Worm (Caenorhabditis elegans) whole organism, L4/young adult: ENCODE data around the gene Y45F10C.4.
"Not testable (repeated sequence)": the region's sequence is repeated elsewhere in the genome, so short reads cannot be mapped to it uniquely, and the experiment has no call there.

ENCODE experiments used
- W03F9.2 ChIP-seq: fragments of 150-350 bp; optimal IDR thresholded peaks from 2 replicates; lab custom pipeline; 2014; ENCODE audit warnings: missing biosample characterization, missing genetic modification characterization
- dao-5 ChIP-seq: sonication (generic microtip); optimal IDR thresholded peaks from 2 replicates; lab custom pipeline; 2016; ENCODE audit warnings: missing genotype, missing genetic modification characterization, moderate library complexity, missing compliant biosample characterization
- him-1 ChIP-seq: sonication (generic microtip); optimal IDR thresholded peaks from 2 replicates; lab custom pipeline; 2016; ENCODE audit warnings: missing genotype, missing genetic modification reagents, missing genetic modification characterization, missing compliant biosample characterization

The Y45F10C.4 gene

DNA sequence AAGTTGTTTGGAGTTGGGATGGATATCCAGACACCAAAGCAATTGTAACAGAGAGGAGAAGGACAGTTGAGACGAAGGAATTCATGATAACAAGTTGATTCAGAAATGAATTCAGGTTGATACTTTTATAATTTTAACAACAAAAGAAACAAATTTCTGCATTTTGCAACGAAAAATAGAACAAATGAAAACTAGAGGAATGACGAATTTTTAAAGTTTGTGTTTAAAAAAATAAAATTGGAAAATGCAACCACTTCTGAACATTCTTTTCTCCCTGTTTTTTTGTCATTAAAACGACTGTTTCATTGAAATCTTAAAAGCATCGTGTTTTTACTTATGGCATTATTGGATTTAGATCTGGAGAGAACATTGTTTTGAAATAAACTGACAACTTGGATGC, 12.6 kb downstream of the Y45F10C.4 start, which contains the start of gene C08F11.12:
C08F11.12 (minus strand) TSS at position 101 of the 400 bp plus-strand sequence.
- not testable (repeated sequence) for TF ChIP-seq W03F9.2, dao-5, him-1 (tag; lab: Kevin White, UChicago)

DNA sequence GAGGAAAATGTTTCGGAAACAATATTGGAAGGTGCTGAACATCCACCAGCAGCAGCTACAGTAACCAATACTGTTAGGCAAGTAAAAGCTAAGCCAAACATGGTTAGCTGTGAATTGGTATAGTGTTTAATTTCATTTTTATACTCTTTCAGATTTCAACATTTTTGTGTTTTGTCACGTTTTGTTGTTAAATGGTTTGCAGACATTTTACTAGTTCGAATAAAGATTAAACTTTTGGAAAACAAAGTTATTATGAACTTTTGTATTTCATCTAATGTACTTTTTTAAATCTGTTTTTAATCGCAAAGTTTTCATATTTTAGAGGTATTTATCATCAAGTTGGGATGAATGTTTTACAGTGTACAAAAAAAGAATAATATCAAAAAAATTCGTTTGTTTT, 13.8 kb downstream of the Y45F10C.4 start, which contains the start of gene C08F11.17:
C08F11.17 (minus strand) TSS at position 101 of the 400 bp plus-strand sequence.
- TF ChIP-seq him-1 (tag; lab: Kevin White, UChicago) (no peak), W03F9.2 (tag; lab: Kevin White, UChicago) (no peak), dao-5 (tag; lab: Kevin White, UChicago) (no peak)

DNA sequence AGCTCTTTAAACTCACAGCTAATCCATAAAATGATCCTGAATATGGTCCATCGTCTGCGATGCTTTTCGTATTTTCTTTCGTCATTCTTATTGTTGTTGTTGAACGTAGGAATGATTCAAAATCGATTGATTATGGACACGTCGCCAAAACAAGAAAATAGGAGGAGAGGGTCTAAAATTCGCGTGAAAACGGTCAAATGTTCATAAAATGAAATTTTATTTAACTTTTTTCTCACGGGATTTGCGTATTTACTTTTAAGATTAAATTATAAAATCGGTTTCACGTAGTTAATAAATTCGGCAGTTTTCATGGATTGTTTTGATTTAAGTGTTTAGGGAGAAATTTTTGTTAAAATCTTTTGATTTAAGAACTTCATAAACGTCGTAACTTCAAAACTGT, 14.9 kb downstream of the Y45F10C.4 start, which contains the start of gene C08F11.10:
C08F11.10 (minus strand) TSS at position 101 of the 400 bp plus-strand sequence.
- TF ChIP-seq him-1 (tag; lab: Kevin White, UChicago) (no peak), W03F9.2 (tag; lab: Kevin White, UChicago) (no peak), dao-5 (tag; lab: Kevin White, UChicago) (no peak)

DNA sequence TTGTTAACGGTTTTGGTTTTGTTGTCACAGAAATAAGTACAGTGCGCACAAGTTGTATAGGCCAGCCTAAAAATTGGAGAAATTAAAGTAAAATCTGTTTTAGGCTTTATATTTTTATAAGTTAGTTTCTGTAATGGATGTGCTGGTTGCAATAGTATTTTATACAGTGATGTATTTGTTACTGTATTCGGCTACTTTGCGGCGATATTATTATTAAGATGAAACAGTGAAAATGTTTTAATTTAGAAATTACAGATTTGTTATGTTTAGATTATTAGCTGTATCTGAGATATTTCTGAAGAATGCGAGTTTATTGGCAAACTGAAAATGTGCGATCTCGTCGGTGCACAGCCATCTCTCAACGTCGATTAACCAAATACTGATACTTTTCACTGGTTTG, 16.4 kb downstream of the Y45F10C.4 start, which contains the start of gene ule-4:
ule-4 (minus strand) TSS at position 101 of the 400 bp plus-strand sequence.
- TF ChIP-seq dao-5 (tag; lab: Kevin White, UChicago), result no peak
- no peak for TF ChIP-seq him-1 (tag; lab: Kevin White, UChicago)
- TF ChIP-seq W03F9.2 (tag; lab: Kevin White, UChicago), result no peak

DNA sequence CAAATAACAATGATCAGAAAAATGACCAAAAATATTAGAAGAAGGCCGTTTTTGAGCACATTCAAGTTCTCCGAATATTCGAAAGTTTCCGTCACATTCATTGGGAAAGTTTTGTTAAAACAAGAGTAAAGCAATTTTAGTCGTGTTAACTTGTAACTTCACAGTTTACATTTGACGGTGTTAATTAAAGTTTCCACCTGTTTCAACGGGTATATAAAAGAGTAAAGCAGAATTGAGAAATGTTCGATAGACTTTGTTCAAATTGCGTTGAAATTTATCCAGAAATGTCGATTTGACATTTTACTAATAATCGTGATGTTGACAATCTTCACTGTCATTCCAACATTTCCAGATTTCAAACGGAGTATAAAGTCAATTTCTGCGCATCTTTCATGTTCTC, 18.2 kb downstream of the Y45F10C.4 start, which contains the start of gene srz-29:
srz-29 (minus strand) TSS at position 101 of the 400 bp plus-strand sequence.
- TF ChIP-seq W03F9.2 (tag; lab: Kevin White, UChicago) (no peak), him-1 (tag; lab: Kevin White, UChicago) (no peak), dao-5 (tag; lab: Kevin White, UChicago) (no peak)

DNA sequence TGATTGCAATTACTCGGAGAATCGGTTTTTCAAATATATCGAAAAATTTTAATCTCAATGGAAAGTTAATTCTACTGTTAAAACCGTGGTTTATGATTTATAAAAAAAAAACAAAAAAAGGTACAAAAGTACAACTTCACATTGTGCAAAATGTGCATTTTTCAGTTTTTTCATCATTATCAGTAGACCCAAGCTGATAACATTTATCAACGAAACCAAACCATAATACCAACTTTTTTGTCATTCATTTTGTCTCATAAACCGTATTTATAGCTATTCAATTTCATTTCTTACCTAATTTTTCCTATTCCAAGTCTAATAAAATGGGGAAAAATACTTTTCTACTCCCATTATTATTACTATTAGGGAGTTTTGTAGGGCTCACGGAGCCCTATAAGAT, 25.0 kb downstream of the Y45F10C.4 start, which contains the start of gene ugt-22:
ugt-22 (plus strand) TSS at position 234 of the 400 bp plus-strand sequence.
- TF ChIP-seq W03F9.2 (tag; lab: Kevin White, UChicago) (no peak), dao-5 (tag; lab: Kevin White, UChicago) (no peak), him-1 (tag; lab: Kevin White, UChicago) (no peak)

DNA sequence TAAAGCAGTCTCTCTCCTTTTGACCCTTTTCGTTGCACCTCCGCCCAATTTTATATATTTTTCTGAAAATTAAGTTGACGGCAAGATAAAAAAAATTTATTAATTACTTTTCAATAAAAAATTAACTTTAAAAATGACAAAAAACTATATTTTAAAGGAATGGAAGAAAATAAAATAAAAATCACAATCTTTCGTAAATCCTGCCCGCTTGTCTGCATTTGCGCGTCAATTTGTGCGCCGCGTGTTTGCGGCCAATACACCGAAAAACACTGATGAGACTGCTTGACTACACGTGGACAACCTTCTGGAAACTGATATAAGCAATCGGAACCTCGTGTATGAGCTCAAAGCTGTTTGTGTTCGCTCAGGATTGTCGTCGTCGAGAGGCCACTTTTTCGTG, 27.0 kb downstream of the Y45F10C.4 start, which contains the start of gene C08F11.7:
C08F11.7 (plus strand) TSS at position 301 of the 400 bp plus-strand sequence.
- no peak for TF ChIP-seq him-1 (tag; lab: Kevin White, UChicago)
- TF ChIP-seq W03F9.2 (tag; lab: Kevin White, UChicago), result no peak
- no peak for TF ChIP-seq dao-5 (tag; lab: Kevin White, UChicago)

DNA sequence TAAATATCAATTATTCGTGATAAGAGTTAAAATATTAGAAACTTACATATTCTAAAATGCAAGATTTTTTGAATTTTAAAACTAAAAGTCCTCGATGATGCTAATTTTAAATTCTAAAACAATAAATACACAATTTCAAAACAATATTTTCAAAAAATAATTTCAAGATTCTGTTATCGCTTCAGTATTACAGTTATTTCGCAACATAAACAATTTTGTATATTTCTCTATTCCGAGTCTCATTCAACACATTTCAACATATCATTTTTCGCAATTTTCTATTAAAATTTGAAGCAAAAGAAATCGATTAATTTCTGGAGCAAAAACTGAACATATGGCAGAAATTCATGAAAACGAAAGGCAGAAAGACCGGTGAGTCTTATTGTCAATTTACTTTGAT, 30.8 kb downstream of the Y45F10C.4 start, which contains the start of gene fbxa-98:
fbxa-98 (plus strand) TSS at position 243 of the 400 bp plus-strand sequence.
- TF ChIP-seq him-1 (tag; lab: Kevin White, UChicago), result no peak
- no peak for TF ChIP-seq W03F9.2 (tag; lab: Kevin White, UChicago)
- no peak for TF ChIP-seq dao-5 (tag; lab: Kevin White, UChicago)

DNA sequence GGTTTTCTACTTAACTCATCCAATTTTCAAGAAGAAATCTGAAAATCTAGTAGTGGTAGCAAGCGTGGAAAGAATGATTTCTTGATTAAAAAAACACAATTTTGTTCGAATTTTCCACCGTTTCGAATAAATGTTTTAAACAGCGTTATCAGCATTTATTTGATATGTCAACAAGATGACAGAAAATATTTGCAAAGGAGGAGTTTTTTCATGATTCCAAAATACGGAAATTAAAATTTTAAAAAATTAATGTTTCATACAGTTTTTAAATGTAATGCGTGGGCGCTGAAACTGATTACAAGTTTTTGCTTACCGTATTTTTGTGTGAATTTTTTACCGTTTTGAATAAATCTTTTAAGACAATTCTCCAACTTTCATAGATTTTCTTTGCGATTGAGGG, 31.4 kb downstream of the Y45F10C.4 start:
- TF ChIP-seq him-1 (tag; lab: Kevin White, UChicago) (no peak), W03F9.2 (tag; lab: Kevin White, UChicago) (no peak), dao-5 (tag; lab: Kevin White, UChicago) (no peak)

DNA sequence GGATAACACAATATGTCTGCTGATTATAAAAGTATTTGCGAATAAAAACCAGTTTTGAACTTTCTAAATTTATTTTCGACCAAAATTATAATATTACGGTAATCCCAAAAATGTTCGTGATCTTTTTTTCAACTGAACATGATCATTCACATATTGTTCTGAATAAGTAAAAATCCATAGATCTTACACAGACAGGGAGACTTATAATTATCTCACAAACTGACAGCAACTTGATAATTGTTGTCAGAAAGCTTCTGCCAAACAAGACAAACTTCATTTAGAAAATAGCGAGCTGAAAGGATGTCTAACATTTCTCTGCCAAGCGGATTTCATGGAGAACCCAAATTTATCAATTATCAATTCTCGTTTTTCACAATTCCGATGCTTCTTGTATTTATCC, 37.5 kb downstream of the Y45F10C.4 start, which contains the start of gene sru-21:
sru-21 (plus strand) TSS at position 301 of the 400 bp plus-strand sequence.
- TF ChIP-seq W03F9.2 (tag; lab: Kevin White, UChicago), result no peak
- no peak for TF ChIP-seq him-1 (tag; lab: Kevin White, UChicago)
- no peak for TF ChIP-seq dao-5 (tag; lab: Kevin White, UChicago)

DNA sequence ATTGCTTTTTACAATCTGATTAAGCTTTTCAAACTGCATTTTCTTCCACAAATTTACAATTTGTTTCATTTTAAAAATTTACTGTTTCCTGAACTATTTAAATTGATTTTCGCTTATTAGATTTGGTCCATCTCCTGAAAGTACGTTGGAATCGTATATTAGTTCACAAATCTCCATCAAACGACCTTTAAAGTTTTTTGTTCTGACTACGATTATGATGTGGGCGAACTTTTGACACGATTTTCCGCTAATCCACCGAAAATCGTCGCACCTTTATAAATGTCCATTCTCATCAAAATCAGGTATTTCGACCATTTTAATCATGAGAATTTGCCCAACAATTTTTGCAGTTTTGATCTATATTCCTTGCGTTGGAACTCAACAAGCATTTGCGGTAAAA, 40.5 kb downstream of the Y45F10C.4 start, which contains the start of gene C08F11.1:
C08F11.1 (plus strand) TSS at position 301 of the 400 bp plus-strand sequence.
- no peak for TF ChIP-seq him-1 (tag; lab: Kevin White, UChicago)
- TF ChIP-seq W03F9.2 (tag; lab: Kevin White, UChicago), result no peak
- TF ChIP-seq dao-5 (tag; lab: Kevin White, UChicago), result no peak

DNA sequence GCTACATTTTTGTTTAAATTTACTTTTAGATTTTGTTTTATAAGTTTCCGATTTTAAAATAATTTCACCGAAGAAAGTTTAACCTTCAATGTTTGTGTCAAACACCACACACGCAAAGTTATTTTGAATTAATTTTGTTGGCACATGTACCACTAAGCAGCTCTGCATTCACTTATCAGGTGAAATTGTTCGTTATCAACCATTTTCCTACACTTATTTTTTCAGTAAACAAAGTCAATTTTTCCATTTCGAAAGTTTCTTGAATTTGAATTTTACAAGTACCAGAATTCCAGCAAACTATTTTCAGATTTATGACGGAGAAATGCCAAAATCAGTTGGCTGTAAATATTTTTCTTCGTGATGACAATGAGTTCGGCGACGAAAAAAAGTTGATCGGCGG, 44.8 kb downstream of the Y45F10C.4 start, which contains the start of gene C08F11.3:
C08F11.3 (plus strand) TSS at position 301 of the 400 bp plus-strand sequence.
- TF ChIP-seq dao-5 (tag; lab: Kevin White, UChicago) (no peak), him-1 (tag; lab: Kevin White, UChicago) (no peak), W03F9.2 (tag; lab: Kevin White, UChicago) (no peak)
